Worm (Caenorhabditis elegans) whole organism, L4 larva: ENCODE measurements around the gene sre-29.

Source experiments
- jun-1 ChIP-seq: fragments of 150-350 bp; optimal IDR thresholded peaks from 2 replicates; lab custom pipeline; 2014; ENCODE audit warnings: missing biosample characterization, missing genetic modification reagents, missing genetic modification characterization
- zag-1 ChIP-seq: fragments of 150-350 bp; optimal IDR thresholded peaks from 2 replicates; lab custom pipeline; 2014; ENCODE audit warnings: missing biosample characterization, missing genetic modification characterization

- TF ChIP-seq zag-1 (tag; lab: Kevin White, UChicago) (no peak), jun-1 (tag; lab: Kevin White, UChicago) (no peak)
Observed at ce11 chrII:12412417-12412816, 10.7 kb upstream of the sre-29 start, which contains the start of gene Y57A10C.1.
